Worm (Caenorhabditis elegans) whole organism, young adult: Measurements from ENCODE around the gene nhr-19.

Experiments used
- B0336.3 ChIP-seq: fragments of 200-800 bp; sonication (Bioruptor generic); IDR thresholded peaks from 2 replicates; pipeline ENCODE4 v1.3.6; 2022; ENCODE audit warnings: missing genetic modification characterization, missing compliant biosample characterization
- K12H6.12 ChIP-seq: fragments of 200-800 bp; sonication (Bioruptor generic); optimal IDR thresholded peaks from 2 replicates; lab custom pipeline; 2018; ENCODE audit warnings: mild to moderate bottlenecking, missing genetic modification characterization, missing compliant biosample characterization
- egl-18 ChIP-seq: fragments of 200-800 bp; sonication (Bioruptor generic); IDR thresholded peaks from 2 replicates; pipeline ENCODE4 v1.3.6; 2022; ENCODE audit warnings: missing genetic modification reagents, missing genetic modification characterization, missing compliant biosample characterization

DNA sequence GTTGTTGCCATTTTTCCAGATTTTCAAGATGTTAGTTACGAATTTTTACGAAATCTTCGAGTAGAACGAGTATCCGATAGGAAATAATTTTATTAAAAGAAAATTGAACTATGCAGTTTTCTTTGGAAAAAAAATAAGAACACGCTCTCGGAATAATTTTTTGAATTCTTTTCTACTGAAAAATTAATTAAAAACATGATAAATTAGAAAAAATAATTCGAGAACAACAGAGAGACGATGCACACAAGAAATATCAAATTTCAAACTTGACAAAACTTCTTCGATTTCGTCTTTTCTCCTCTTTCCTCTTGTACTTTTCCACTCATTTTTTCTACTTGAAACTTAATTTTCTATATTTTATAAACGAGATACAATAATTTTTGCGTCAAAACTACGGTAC, 45.4 kb downstream of the nhr-19 start, which contains the start of gene F35H8.4:
- TF ChIP-seq K12H6.12 (tag; lab: Kevin White, UChicago) (no peak), egl-18 (GFP tag; lab: Robert Waterston, UW) (no peak), B0336.3 (GFP tag; lab: Robert Waterston, UW) (no peak)
